Fruit fly (Drosophila melanogaster) whole organism, embryonic: ENCODE results near the gene CG14966.

ENCODE experiments used
- B-H2 ChIP-seq: fragments of 200-800 bp; sonication (Bioruptor generic); optimal IDR thresholded peaks from 2 replicates; lab custom pipeline; 2018; ENCODE audit warnings: missing biosample characterization, mild to moderate bottlenecking, missing genetic modification characterization
- BEAF-32 ChIP-seq: fragments of 200-800 bp; sonication (Bioruptor generic); optimal IDR thresholded peaks from 3 replicates; lab custom pipeline; 2017; ENCODE audit warnings: missing biosample characterization, missing genetic modification characterization, mild to moderate bottlenecking, moderate library complexity, missing genetic modification reagents
- CG11247 ChIP-seq: fragments of 200-800 bp; sonication (Bioruptor generic); IDR thresholded peaks from 2 replicates; pipeline ENCODE4 v1.3.6; 2022; ENCODE audit warnings: missing biosample characterization, missing genetic modification characterization
- CG12071 ChIP-seq: fragments of 200-800 bp; sonication (Bioruptor generic); optimal IDR thresholded peaks from 3 replicates; lab custom pipeline; 2018; ENCODE audit warnings: missing biosample characterization, mild to moderate bottlenecking, missing genetic modification characterization
- CG12104 ChIP-seq: fragments of 200-800 bp; sonication (Bioruptor generic); optimal IDR thresholded peaks from 3 replicates; lab custom pipeline; 2016; ENCODE audit warnings: missing biosample characterization, missing genetic modification characterization
- CG12744 ChIP-seq: fragments of 200-800 bp; sonication (Bioruptor generic); optimal IDR thresholded peaks from 2 replicates; lab custom pipeline; 2016; ENCODE audit warnings: missing biosample characterization, missing genetic modification characterization
- CG16813 ChIP-seq: fragments of 200-800 bp; sonication (Bioruptor generic); IDR thresholded peaks from 3 replicates; pipeline ENCODE4 v1.3.6; 2022; ENCODE audit warnings: missing biosample characterization, missing genetic modification characterization; ENCODE audit not compliant: partially characterized antibody
- CG16863 ChIP-seq: fragments of 200-800 bp; sonication (Bioruptor generic); optimal IDR thresholded peaks from 3 replicates; lab custom pipeline; 2016; ENCODE audit warnings: missing biosample characterization, missing genetic modification characterization
- CG17568 ChIP-seq: fragments of 200-800 bp; sonication (Bioruptor generic); optimal IDR thresholded peaks from 2 replicates; lab custom pipeline; 2018; ENCODE audit warnings: missing biosample characterization, mild to moderate bottlenecking, missing genetic modification characterization, moderate library complexity
- CG18599 ChIP-seq: fragments of 200-800 bp; sonication (Bioruptor generic); optimal IDR thresholded peaks from 3 replicates; lab custom pipeline; 2017; ENCODE audit warnings: missing biosample characterization, missing genetic modification characterization, mild to moderate bottlenecking, moderate library complexity, missing genetic modification reagents
- CG31224 ChIP-seq: fragments of 200-800 bp; sonication (Bioruptor generic); IDR thresholded peaks from 2 replicates; pipeline ENCODE4 v1.3.6; 2022; ENCODE audit warnings: missing biosample characterization, missing genetic modification characterization
- CG3163 ChIP-seq: fragments of 200-800 bp; sonication (Bioruptor generic); optimal IDR thresholded peaks from 3 replicates; lab custom pipeline; 2016; ENCODE audit warnings: missing biosample characterization, missing genetic modification characterization
- CG33213 ChIP-seq: fragments of 200-800 bp; sonication (Bioruptor generic); optimal IDR thresholded peaks from 3 replicates; lab custom pipeline; 2016; ENCODE audit warnings: missing biosample characterization, missing genetic modification characterization
- CG3995 ChIP-seq: fragments of 200-800 bp; sonication (Bioruptor generic); optimal IDR thresholded peaks from 3 replicates; lab custom pipeline; 2016; ENCODE audit warnings: missing biosample characterization, missing genetic modification characterization
- CG6813 ChIP-seq: fragments of 200-800 bp; sonication (Bioruptor generic); optimal IDR thresholded peaks from 2 replicates; lab custom pipeline; 2017; ENCODE audit warnings: missing biosample characterization, missing genetic modification characterization, mild to moderate bottlenecking, moderate library complexity, missing genetic modification reagents
- CG8290 ChIP-seq, 3 experiments: fragments of 200-800 bp; sonication (Bioruptor generic); optimal IDR thresholded peaks; 2 replicates each; lab custom pipeline; 2016 to 2019; ENCODE audit warnings: missing biosample characterization in 3 of 3, missing genetic modification characterization in 3 of 3, mild to moderate bottlenecking in 2 of 3, moderate library complexity in 1 of 3
- CG9609 ChIP-seq: fragments of 200-800 bp; sonication (Bioruptor generic); optimal IDR thresholded peaks from 3 replicates; lab custom pipeline; 2016; ENCODE audit warnings: missing biosample characterization, missing genetic modification characterization
- CG9797 ChIP-seq: fragments of 200-800 bp; sonication (Bioruptor generic); optimal IDR thresholded peaks from 3 replicates; lab custom pipeline; 2018; ENCODE audit warnings: missing biosample characterization, mild to moderate bottlenecking, missing genetic modification characterization
- CG9817 ChIP-seq: fragments of 200-800 bp; sonication (Bioruptor generic); optimal IDR thresholded peaks from 2 replicates; lab custom pipeline; 2018; ENCODE audit warnings: missing biosample characterization, mild to moderate bottlenecking, missing genetic modification characterization, moderate library complexity
- Doc3 ChIP-seq: fragments of 200-800 bp; sonication (Bioruptor generic); IDR thresholded peaks from 3 replicates; pipeline ENCODE4 v1.3.6; 2022; ENCODE audit warnings: missing biosample characterization, missing genetic modification characterization; ENCODE audit not compliant: partially characterized antibody
- Dp ChIP-seq: fragments of 200-800 bp; sonication (Bioruptor generic); optimal IDR thresholded peaks from 2 replicates; lab custom pipeline; 2018; ENCODE audit warnings: missing biosample characterization, mild to moderate bottlenecking, missing genetic modification characterization, moderate library complexity
- E2f1 ChIP-seq: fragments of 200-800 bp; sonication (Bioruptor generic); IDR thresholded peaks from 2 replicates; pipeline ENCODE4 v1.3.6; 2022; ENCODE audit warnings: missing biosample characterization, missing genetic modification characterization
- E2f2 ChIP-seq: fragments of 200-800 bp; sonication (Bioruptor generic); IDR thresholded peaks from 2 replicates; pipeline ENCODE4 v1.3.6; 2022; ENCODE audit warnings: missing biosample characterization, missing genetic modification characterization
- HLH4C ChIP-seq: fragments of 200-800 bp; sonication (Bioruptor generic); IDR thresholded peaks from 3 replicates; pipeline ENCODE4 v1.3.6; 2022; ENCODE audit warnings: missing biosample characterization, missing genetic modification characterization; ENCODE audit not compliant: partially characterized antibody
- HLHmδ ChIP-seq: fragments of 200-800 bp; sonication (Bioruptor generic); optimal IDR thresholded peaks from 2 replicates; lab custom pipeline; 2018; ENCODE audit warnings: missing biosample characterization, mild to moderate bottlenecking, missing genetic modification characterization, moderate library complexity
- Nf-YC ChIP-seq: fragments of 200-800 bp; optimal IDR thresholded peaks from 3 replicates; lab custom pipeline; 2019; ENCODE audit warnings: missing biosample characterization, mild to moderate bottlenecking, missing genetic modification characterization, moderate library complexity
- Oli ChIP-seq: fragments of 200-800 bp; sonication (Bioruptor generic); optimal IDR thresholded peaks from 2 replicates; lab custom pipeline; 2018; ENCODE audit warnings: missing biosample characterization, mild to moderate bottlenecking, missing genetic modification characterization, moderate library complexity
- Poxn ChIP-seq: fragments of 200-800 bp; sonication (Bioruptor generic); IDR thresholded peaks from 2 replicates; pipeline ENCODE4 v1.3.6; 2022; ENCODE audit warnings: missing biosample characterization, missing genetic modification characterization
- Sry-β ChIP-seq: fragments of 200-800 bp; sonication (Bioruptor generic); optimal IDR thresholded peaks from 2 replicates; lab custom pipeline; 2018; ENCODE audit warnings: missing biosample characterization, mild to moderate bottlenecking, missing genetic modification characterization, moderate library complexity
- Sry-δ ChIP-seq: fragments of 200-800 bp; sonication (Bioruptor generic); optimal IDR thresholded peaks from 2 replicates; lab custom pipeline; 2016; ENCODE audit warnings: missing biosample characterization, missing genetic modification characterization
- TFAM ChIP-seq: fragments of 200-800 bp; sonication (Bioruptor generic); optimal IDR thresholded peaks from 2 replicates; lab custom pipeline; 2017; ENCODE audit warnings: missing biosample characterization, missing genetic modification characterization, inconsistent platforms
- abd-A ChIP-seq: fragments of 200-800 bp; sonication (Bioruptor generic); optimal IDR thresholded peaks from 3 replicates; lab custom pipeline; 2019; ENCODE audit warnings: missing biosample characterization, mild to moderate bottlenecking, missing genetic modification characterization, moderate library complexity
- ase ChIP-seq: fragments of 200-800 bp; sonication (Bioruptor generic); IDR thresholded peaks from 3 replicates; pipeline ENCODE4 v1.3.6; 2022; ENCODE audit warnings: missing biosample characterization, missing genetic modification characterization
- ato ChIP-seq: fragments of 200-800 bp; sonication (Bioruptor generic); IDR thresholded peaks from 2 replicates; pipeline ENCODE4 v1.3.6; 2022; ENCODE audit warnings: missing biosample characterization, missing genetic modification characterization; ENCODE audit not compliant: partially characterized antibody
- caup ChIP-seq: fragments of 200-800 bp; sonication (Bioruptor generic); optimal IDR thresholded peaks from 3 replicates; lab custom pipeline; 2017; ENCODE audit warnings: missing biosample characterization, mild to moderate bottlenecking, missing genetic modification characterization, moderate library complexity; ENCODE audit not compliant: severe bottlenecking
- eve ChIP-seq, 2 experiments: fragments of >200 bp; optimal IDR thresholded peaks; 2 replicates each; lab custom pipeline; 2017; ENCODE audit warnings: missing biosample characterization in 2 of 2, missing genetic modification characterization in 2 of 2
- fd64A ChIP-seq: fragments of 200-800 bp; sonication (Bioruptor generic); optimal IDR thresholded peaks from 3 replicates; lab custom pipeline; 2018; ENCODE audit warnings: missing biosample characterization, mild to moderate bottlenecking, missing genetic modification characterization
- gsb ChIP-seq: fragments of 200-800 bp; sonication (Bioruptor generic); IDR thresholded peaks from 2 replicates; pipeline ENCODE4 v1.3.6; 2022; ENCODE audit warnings: missing biosample characterization, missing genetic modification characterization
- ham ChIP-seq: fragments of 200-800 bp; sonication (Bioruptor generic); IDR thresholded peaks from 2 replicates; pipeline ENCODE4 v1.3.6; 2022; ENCODE audit warnings: missing biosample characterization, missing genetic modification characterization
- hkb ChIP-seq, 2 experiments: fragments of 200-800 bp in 1 of 2; fragments of >200 bp in 1 of 2; sonication (Bioruptor generic) in 1 of 2; IDR thresholded peaks in 1 of 2; optimal IDR thresholded peaks in 1 of 2; 2 replicates each; pipeline versions ENCODE4 v1.3.6 to Lab custom; 2017 to 2022; ENCODE audit warnings: missing biosample characterization in 1 of 2, missing genetic modification characterization in 1 of 2
- salm ChIP-seq: fragments of 200-800 bp; sonication (Bioruptor generic); optimal IDR thresholded peaks from 2 replicates; lab custom pipeline; 2018; ENCODE audit warnings: missing biosample characterization, mild to moderate bottlenecking, missing genetic modification characterization
- slp2 ChIP-seq: fragments of 200-800 bp; sonication (Bioruptor generic); optimal IDR thresholded peaks from 2 replicates; lab custom pipeline; 2016; ENCODE audit warnings: missing biosample characterization, missing genetic modification characterization
- ssp ChIP-seq: fragments of 200-800 bp; sonication (Bioruptor generic); IDR thresholded peaks from 2 replicates; pipeline ENCODE4 v1.3.6; 2022; ENCODE audit warnings: missing biosample characterization, missing genetic modification characterization
- tap ChIP-seq: fragments of 200-800 bp; optimal IDR thresholded peaks from 3 replicates; lab custom pipeline; 2019; ENCODE audit warnings: missing biosample characterization, mild to moderate bottlenecking, missing genetic modification characterization, moderate library complexity
- trh ChIP-seq: fragments of 200-800 bp; sonication (Bioruptor generic); optimal IDR thresholded peaks from 2 replicates; lab custom pipeline; 2016; ENCODE audit warnings: missing biosample characterization, missing genetic modification characterization
- unpg ChIP-seq: fragments of 200-800 bp; sonication (Bioruptor generic); optimal IDR thresholded peaks from 3 replicates; lab custom pipeline; 2018; ENCODE audit warnings: missing biosample characterization, mild to moderate bottlenecking, missing genetic modification characterization, moderate library complexity
- zfh2 ChIP-seq: fragments of 200-800 bp; sonication (Bioruptor generic); optimal IDR thresholded peaks from 2 replicates; lab custom pipeline; 2016; ENCODE audit warnings: missing biosample characterization, missing genetic modification characterization

CG14966 gene

DNA sequence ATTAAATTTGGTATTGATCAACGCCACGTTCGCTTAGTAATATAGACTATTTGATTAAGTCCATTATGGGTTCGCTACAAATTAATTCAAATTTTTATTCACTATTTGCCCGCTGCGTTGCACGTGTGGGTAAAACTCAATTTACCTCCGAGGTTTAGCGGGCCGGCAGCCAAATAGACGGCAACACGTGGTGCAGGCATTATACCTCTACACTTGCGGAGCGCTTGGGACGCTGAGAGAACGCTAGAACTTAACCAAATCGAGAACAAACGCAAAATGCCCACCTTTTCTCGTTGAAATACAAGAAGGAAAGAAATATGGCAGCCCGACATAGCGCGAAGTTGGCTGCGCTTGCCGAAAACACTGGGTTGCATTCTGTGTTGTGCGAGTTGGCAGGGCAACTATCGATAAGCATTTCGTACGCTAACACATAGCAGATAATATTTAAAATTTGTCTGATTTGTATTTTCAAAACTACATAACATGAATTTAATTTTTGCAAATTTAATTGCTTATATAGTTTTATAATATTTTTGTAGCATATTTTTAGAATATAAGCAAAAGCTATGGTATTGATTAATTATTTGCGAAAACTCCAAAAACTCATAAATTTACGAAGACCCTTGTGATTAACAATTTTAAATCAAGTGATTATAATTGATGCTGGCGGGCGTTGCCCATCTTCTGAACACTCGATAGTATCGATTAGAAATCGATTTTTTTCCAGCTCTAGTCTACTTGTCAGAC, 25.4 kb upstream of the CG14966 start, which contains the start of the genes RpL28 and eIF1 (continued):
- no peak for TF ChIP-seq hkb (optimal IDR thresholded peaks at IDR 0.05; lab: Kevin White, UChicago)
- peak; percentile 80 for TF ChIP-seq hkb (GFP tag; IDR thresholded peaks at IDR 0.05; lab: Robert Waterston, UW)
- TF ChIP-seq CG16813, result peak; percentile 85
- peak; percentile 56; the same call in 1 of the 2 replicates for TF ChIP-seq Poxn (GFP tag; lab: Robert Waterston, UW)
- peak; percentile 81 for TF ChIP-seq Doc3 (GFP tag; lab: Robert Waterston, UW)
- peak; percentile 60 for TF ChIP-seq Dp
- peak; percentile 87 for TF ChIP-seq ase (GFP tag; lab: Robert Waterston, UW)
- peak; percentile 93 for TF ChIP-seq CG8290 (GFP tag; optimal IDR thresholded peaks at IDR 0.05; lab: Kevin White, UChicago)
- peak; percentile 89 to 97 for TF ChIP-seq CG8290 (tag; optimal IDR thresholded peaks at IDR 0.05; lab: Kevin White, UChicago)
- TF ChIP-seq abd-A (tag; lab: Kevin White, UChicago), result no peak
- peak; percentile 81 for TF ChIP-seq Nf-YC (tag; lab: Kevin White, UChicago)
- peak; percentile 98 for TF ChIP-seq caup (GFP tag; lab: Kevin White, UChicago)
- peak; percentile 99 for TF ChIP-seq HLHmδ
- peak; percentile 62 for TF ChIP-seq HLH4C
- TF ChIP-seq CG12744 (GFP tag; lab: Kevin White, UChicago), result peak; percentile 81
- TF ChIP-seq E2f1 (GFP tag; lab: Robert Waterston, UW), result peak; percentile 70
- peak; percentile 97 for TF ChIP-seq B-H2
- TF ChIP-seq zfh2 (GFP tag; lab: Kevin White, UChicago), result peak; percentile 90
- TF ChIP-seq CG3995 (GFP tag; lab: Kevin White, UChicago), result peak; percentile 87
- TF ChIP-seq fd64A (GFP tag; lab: Kevin White, UChicago), result peak; percentile 89
- peak; percentile 73 for TF ChIP-seq E2f2 (GFP tag; lab: Robert Waterston, UW)
- TF ChIP-seq CG18599 (GFP tag; lab: Kevin White, UChicago), result peak; percentile 93
- TF ChIP-seq CG12104 (GFP tag; lab: Kevin White, UChicago), result peak; percentile 96
- no peak for TF ChIP-seq eve (GFP tag; optimal IDR thresholded peaks at IDR 0.05; lab: Kevin White, UChicago)
- peak; percentile 89 for TF ChIP-seq Sry-δ
- TF ChIP-seq CG9609 (GFP tag; lab: Kevin White, UChicago), result peak; percentile 89
- TF ChIP-seq CG16863 (GFP tag; lab: Kevin White, UChicago), result peak; percentile 83
- peak; percentile 94 for TF ChIP-seq CG6813
- TF ChIP-seq CG31224 (GFP tag; lab: Robert Waterston, UW), result peak; percentile 76
- TF ChIP-seq CG3163 (GFP tag; lab: Kevin White, UChicago), result peak; percentile 70
- peak; percentile 79 for TF ChIP-seq ssp (GFP tag; lab: Robert Waterston, UW)
- peak; percentile 56 for TF ChIP-seq gsb (GFP tag; lab: Robert Waterston, UW)
- peak; percentile 83 for TF ChIP-seq TFAM (GFP tag; lab: Kevin White, UChicago)
- TF ChIP-seq CG9817, result peak; percentile 88
- peak; percentile 36 for TF ChIP-seq salm (tag; lab: Kevin White, UChicago)
- peak; percentile 33 for TF ChIP-seq tap
- TF ChIP-seq BEAF-32 (GFP tag; lab: Kevin White, UChicago), result peak; percentile 96
- TF ChIP-seq ato, result no peak; the same call in none of the 2 replicates
- peak; percentile 89 for TF ChIP-seq slp2 (GFP tag; lab: Kevin White, UChicago)
- peak; percentile 87 for TF ChIP-seq CG11247 (GFP tag; lab: Robert Waterston, UW)
- TF ChIP-seq trh (GFP tag; lab: Kevin White, UChicago), result peak; percentile 94
- TF ChIP-seq unpg (GFP tag; lab: Kevin White, UChicago), result peak; percentile 78
- peak; percentile 93 for TF ChIP-seq CG33213 (GFP tag; lab: Kevin White, UChicago)
- TF ChIP-seq CG17568 (GFP tag; lab: Kevin White, UChicago), result no peak
- TF ChIP-seq CG12071, result peak; percentile 92
- TF ChIP-seq ham, result peak; percentile 52; the same call in 1 of the 2 replicates
- peak; percentile 66 for TF ChIP-seq Sry-β (GFP tag; lab: Kevin White, UChicago)
- peak; percentile 71 for TF ChIP-seq CG9797
- peak; percentile 13 for TF ChIP-seq Oli
